Fruit fly (Drosophila melanogaster): ENCODE measurements around the gene CG14194.

- TF ChIP-seq psq (optimal IDR thresholded peaks at IDR 0.05), result no peak
- no peak for TF ChIP-seq Myc (optimal IDR thresholded peaks at IDR 0.05)
- TF ChIP-seq Sin3A (optimal IDR thresholded peaks at IDR 0.05), result no peak
- TF ChIP-seq h (optimal IDR thresholded peaks at IDR 0.05), result no peak
- no peak for TF ChIP-seq insv (optimal IDR thresholded peaks at IDR 0.05)
Observed at dm6 chrX:19212954-19213353, 19.6 kb downstream of the CG14194 start, which contains the start of gene Mur18B.

Data from Kc167 (cell line).